Worm (Caenorhabditis elegans) whole organism, late embryonic: ENCODE data around the gene E02H4.5.

Source experiments
- C38D4.7 ChIP-seq: fragments of 200-800 bp; sonication (Bioruptor generic); optimal IDR thresholded peaks from 2 replicates; lab custom pipeline; 2018; ENCODE audit warnings: mild to moderate bottlenecking, missing genetic modification characterization, moderate library complexity, missing compliant biosample characterization
- K02D7.2 ChIP-seq: sonication (generic microtip); optimal IDR thresholded peaks from 2 replicates; lab custom pipeline; 2017; ENCODE audit warnings: mild to moderate bottlenecking, missing genetic modification characterization, missing compliant biosample characterization
- ama-1 ChIP-seq: fragments of 150-350 bp; optimal IDR thresholded peaks from 2 replicates; lab custom pipeline; 2014
- ceh-2 ChIP-seq: sonication (generic microtip); optimal IDR thresholded peaks from 2 replicates; lab custom pipeline; 2016; ENCODE audit warnings: missing genotype, missing genetic modification characterization, missing compliant biosample characterization
- ceh-24 ChIP-seq: sonication (generic microtip); optimal IDR thresholded peaks from 2 replicates; lab custom pipeline; 2016; ENCODE audit warnings: mild to moderate bottlenecking, missing genetic modification characterization, missing compliant biosample characterization
- ceh-30 ChIP-seq: fragments of 150-350 bp; optimal IDR thresholded peaks from 2 replicates; lab custom pipeline; 2014; ENCODE audit warnings: missing biosample characterization, missing genetic modification characterization
- ceh-31 ChIP-seq: sonication (generic microtip); optimal IDR thresholded peaks from 2 replicates; lab custom pipeline; 2016; ENCODE audit warnings: missing genetic modification characterization, missing compliant biosample characterization
- ceh-34 ChIP-seq: sonication (generic microtip); optimal IDR thresholded peaks from 2 replicates; lab custom pipeline; 2016; ENCODE audit warnings: mild to moderate bottlenecking, missing genetic modification characterization, missing compliant biosample characterization
- ceh-45 ChIP-seq: fragments of 200-800 bp; sonication (Bioruptor generic); IDR thresholded peaks from 2 replicates; pipeline ENCODE4 v1.3.6; 2022; ENCODE audit warnings: missing genetic modification reagents, missing genetic modification characterization, missing compliant biosample characterization
- ceh-48 ChIP-seq: sonication (generic microtip); optimal IDR thresholded peaks from 2 replicates; lab custom pipeline; 2016; ENCODE audit warnings: missing genetic modification characterization, inconsistent platforms, missing compliant biosample characterization
- dmd-4 ChIP-seq: sonication (generic microtip); optimal IDR thresholded peaks from 2 replicates; lab custom pipeline; 2016; ENCODE audit warnings: borderline replicate concordance, missing genetic modification characterization, missing compliant biosample characterization
- dve-1 ChIP-seq: sonication (generic microtip); optimal IDR thresholded peaks from 2 replicates; lab custom pipeline; 2017; ENCODE audit warnings: antibody characterized with exemption, mild to moderate bottlenecking, missing genetic modification characterization, missing compliant biosample characterization
- elt-2 ChIP-seq: sonication (generic microtip); optimal IDR thresholded peaks from 2 replicates; lab custom pipeline; 2016; ENCODE audit warnings: missing genetic modification reagents, missing genetic modification characterization, missing compliant biosample characterization
- elt-4 ChIP-seq: sonication (generic microtip); optimal IDR thresholded peaks from 2 replicates; lab custom pipeline; 2016; ENCODE audit warnings: missing genetic modification characterization, missing compliant biosample characterization
- ets-4 ChIP-seq: sonication (generic microtip); optimal IDR thresholded peaks from 2 replicates; lab custom pipeline; 2016; ENCODE audit warnings: missing genetic modification characterization, missing compliant biosample characterization
- eyg-1 ChIP-seq: sonication (generic microtip); optimal IDR thresholded peaks from 2 replicates; lab custom pipeline; 2016; ENCODE audit warnings: missing genotype, missing genetic modification characterization, missing compliant biosample characterization
- fkh-6 ChIP-seq: sonication (generic microtip); optimal IDR thresholded peaks from 2 replicates; lab custom pipeline; 2016; ENCODE audit warnings: missing genetic modification characterization, missing compliant biosample characterization
- gmeb-2 ChIP-seq: sonication (generic microtip); optimal IDR thresholded peaks from 2 replicates; lab custom pipeline; 2016; ENCODE audit warnings: missing genetic modification characterization, inconsistent platforms, missing compliant biosample characterization
- hlh-13 ChIP-seq: fragments of 200-800 bp; sonication (Bioruptor generic); optimal IDR thresholded peaks from 2 replicates; lab custom pipeline; 2018; ENCODE audit warnings: mild to moderate bottlenecking, missing genetic modification characterization, missing compliant biosample characterization
- hlh-30 ChIP-seq: sonication (generic microtip); optimal IDR thresholded peaks from 2 replicates; lab custom pipeline; 2017; ENCODE audit warnings: antibody characterized with exemption, missing genetic modification characterization, missing compliant biosample characterization; ENCODE audit not compliant: insufficient read depth
- hlh-8 ChIP-seq: sonication (generic microtip); optimal IDR thresholded peaks from 2 replicates; lab custom pipeline; 2016; ENCODE audit warnings: missing genotype, missing genetic modification characterization, missing compliant biosample characterization
- lim-6 ChIP-seq: sonication (generic microtip); optimal IDR thresholded peaks from 2 replicates; lab custom pipeline; 2016; ENCODE audit warnings: missing genetic modification characterization, missing compliant biosample characterization
- lin-11 ChIP-seq: fragments of 200-800 bp; sonication (Bioruptor generic); optimal IDR thresholded peaks from 2 replicates; lab custom pipeline; 2018; ENCODE audit warnings: mild to moderate bottlenecking, missing genetic modification characterization, missing compliant biosample characterization
- mec-3 ChIP-seq: sonication (generic microtip); optimal IDR thresholded peaks from 2 replicates; lab custom pipeline; 2016; ENCODE audit warnings: borderline replicate concordance, missing genetic modification characterization, missing compliant biosample characterization
- nfya-1 ChIP-seq: sonication (generic microtip); optimal IDR thresholded peaks from 2 replicates; lab custom pipeline; 2017; ENCODE audit warnings: missing genetic modification characterization, mild to moderate bottlenecking, missing compliant biosample characterization, antibody characterized with exemption, moderate library complexity
- nhr-11 ChIP-seq: fragments of 150-350 bp; optimal IDR thresholded peaks from 2 replicates; lab custom pipeline; 2014; ENCODE audit warnings: missing biosample characterization, missing genetic modification characterization
- nhr-232 ChIP-seq: sonication (generic microtip); optimal IDR thresholded peaks from 2 replicates; lab custom pipeline; 2016; ENCODE audit warnings: missing genetic modification characterization, missing compliant biosample characterization
- odd-2 ChIP-seq: sonication (generic microtip); optimal IDR thresholded peaks from 2 replicates; lab custom pipeline; 2017; ENCODE audit warnings: antibody characterized with exemption, mild to moderate bottlenecking, missing genetic modification characterization, missing compliant biosample characterization
- pat-9 ChIP-seq: fragments of 200-800 bp; sonication (Bioruptor generic); optimal IDR thresholded peaks from 2 replicates; lab custom pipeline; 2018; ENCODE audit warnings: mild to moderate bottlenecking, missing genetic modification characterization, moderate library complexity, missing compliant biosample characterization
- pax-1 ChIP-seq: fragments of 150-350 bp; optimal IDR thresholded peaks from 2 replicates; lab custom pipeline; 2014; ENCODE audit warnings: missing biosample characterization, missing genetic modification characterization
- pha-4 ChIP-seq: fragments of 150-350 bp; optimal IDR thresholded peaks from 2 replicates; lab custom pipeline; 2018; ENCODE audit warnings: missing biosample characterization, missing genetic modification reagents, missing genetic modification characterization
- pros-1 ChIP-seq: fragments of 150-350 bp; optimal IDR thresholded peaks from 2 replicates; lab custom pipeline; 2014; ENCODE audit warnings: missing biosample characterization, missing genetic modification reagents, missing genetic modification characterization
- rnt-1 ChIP-seq: sonication (generic microtip); optimal IDR thresholded peaks from 2 replicates; lab custom pipeline; 2016; ENCODE audit warnings: missing genetic modification characterization, missing compliant biosample characterization
- sox-4 ChIP-seq: sonication (generic microtip); optimal IDR thresholded peaks from 2 replicates; lab custom pipeline; 2017; ENCODE audit warnings: mild to moderate bottlenecking, missing genetic modification characterization, inconsistent platforms, missing compliant biosample characterization
- tbx-2 ChIP-seq: sonication (generic microtip); optimal IDR thresholded peaks from 2 replicates; lab custom pipeline; 2016; ENCODE audit warnings: missing genetic modification characterization, missing compliant biosample characterization
- unc-3 ChIP-seq, 2 experiments: fragments of 200-800 bp in 1 of 2; sonication (Bioruptor generic) in 1 of 2; sonication (generic microtip) in 1 of 2; conservative IDR thresholded peaks in 1 of 2; optimal IDR thresholded peaks in 1 of 2; 2 replicates each; pipeline versions ENCODE4 v1.3.6 to Lab custom; 2016 to 2022; ENCODE audit warnings: missing compliant biosample characterization in 2 of 2, missing genetic modification characterization in 2 of 2, missing genetic modification reagents in 1 of 2
- ztf-16 ChIP-seq: sonication (generic microtip); optimal IDR thresholded peaks from 2 replicates; lab custom pipeline; 2017; ENCODE audit warnings: missing genetic modification characterization, missing compliant biosample characterization

Gene E02H4.5

DNA sequence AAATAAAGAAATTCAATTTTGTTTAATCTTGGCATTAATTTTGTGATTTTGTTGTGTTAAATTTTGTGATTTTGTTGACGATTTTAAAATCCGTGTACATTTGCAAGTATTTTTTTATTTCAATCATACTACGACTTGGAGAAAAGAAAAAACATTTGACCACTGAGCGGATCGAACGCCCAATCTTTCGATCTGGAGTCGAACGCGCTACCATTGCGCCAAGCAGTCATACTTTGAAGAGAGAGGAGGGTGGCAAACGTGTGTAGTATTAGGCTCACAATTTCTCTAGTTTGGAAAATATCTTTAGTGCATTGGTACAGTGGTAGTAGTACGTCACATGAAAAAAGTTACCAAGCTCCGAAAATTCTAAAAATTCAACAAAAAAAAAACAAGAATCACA, 26.2 kb downstream of the E02H4.5 start:
- no peak for TF ChIP-seq lim-6 (tag; lab: Kevin White, UChicago)
- no peak for TF ChIP-seq ceh-24 (tag; lab: Kevin White, UChicago)

ce11 chrX:14225273-14225672, 29.7 kb downstream of the E02H4.5 start, which contains the start of gene cyp-13B2:
Gene cyp-13B2, plus strand, starts transcription at chrX:14225573.
- TF ChIP-seq mec-3 (no peak), dmd-4 (tag; lab: Kevin White, UChicago) (no peak), eyg-1 (tag; lab: Kevin White, UChicago) (no peak), ceh-30 (tag; lab: Kevin White, UChicago) (no peak), hlh-8 (tag; lab: Kevin White, UChicago) (no peak), ama-1 (no peak), elt-4 (no peak), ceh-31 (tag; lab: Kevin White, UChicago) (no peak), lim-6 (tag; lab: Kevin White, UChicago) (no peak), nfya-1 (tag; lab: Kevin White, UChicago) (no peak), pha-4 (tag; lab: Kevin White, UChicago) (no peak), nhr-232 (no peak), ceh-45 (no peak), ztf-16 (no peak), odd-2 (tag; lab: Kevin White, UChicago) (no peak), sox-4 (tag; lab: Kevin White, UChicago) (no peak), lin-11 (tag; lab: Kevin White, UChicago) (no peak), C38D4.7 (GFP tag; lab: Kevin White, UChicago) (no peak)

- TF ChIP-seq unc-3 (GFP tag; conservative IDR thresholded peaks at IDR 0.05; lab: Robert Waterston, UW) (no peak), unc-3 (tag; optimal IDR thresholded peaks at IDR 0.05; lab: Kevin White, UChicago) (no peak), ceh-48 (tag; lab: Kevin White, UChicago) (no peak)
These were observed 31.8 kb downstream of the E02H4.5 start, which contains the start of gene K06G5.3 for ce11 chrX:14223156-14223555. Gene K06G5.3, minus strand, starts transcription at chrX:14223256.

DNA sequence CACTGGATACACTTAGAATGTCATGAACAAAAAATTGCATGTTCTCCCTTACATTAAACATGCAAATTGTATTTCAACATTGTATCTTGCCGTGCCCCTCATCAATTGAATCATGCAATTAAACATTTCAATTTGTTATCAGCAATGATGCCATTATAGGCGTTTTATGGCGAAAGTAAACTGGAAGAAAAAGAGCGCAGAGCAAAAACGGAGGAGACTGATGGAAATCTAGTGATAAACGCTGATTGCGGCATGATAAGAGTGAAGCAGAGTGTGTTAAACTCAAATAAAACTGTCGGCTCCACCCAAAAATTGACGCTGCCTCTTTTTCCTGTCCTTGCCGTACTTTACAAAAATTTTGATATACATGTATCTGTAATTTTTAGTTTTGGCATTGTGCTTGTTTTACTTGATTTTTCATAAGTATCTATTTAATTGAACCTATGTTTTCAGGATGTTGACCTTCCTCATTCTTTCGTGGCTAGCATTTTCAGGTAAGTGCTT, 40.4 kb downstream of the E02H4.5 start, which contains the start of gene K06G5.1:
K06G5.1 (plus strand) TSS at position 454 of the 504 bp plus-strand sequence.
- no peak for TF ChIP-seq hlh-8 (tag; lab: Kevin White, UChicago)
- TF ChIP-seq pat-9 (tag; lab: Kevin White, UChicago): no peak
- peak; percentile 85 for TF ChIP-seq elt-2 (tag; lab: Kevin White, UChicago)
- TF ChIP-seq hlh-30: no peak

- TF ChIP-seq pat-9 (tag; lab: Kevin White, UChicago) (no peak), fkh-6 (tag; lab: Kevin White, UChicago) (no peak)
- TF ChIP-seq, all 69 proteins: peak for 0
These were observed 41.6 kb downstream of the E02H4.5 start for ce11 chrX:14213314-14213713.

ce11 chrX:14207942-14208341, 47.0 kb downstream of the E02H4.5 start, which contains the start of gene ceh-37:
Gene ceh-37, minus strand, starts transcription at chrX:14208000.
- TF ChIP-seq elt-2 (tag; lab: Kevin White, UChicago) (peak; percentile 75), rnt-1 (tag; lab: Kevin White, UChicago) (no peak), ceh-34 (no peak)

DNA sequence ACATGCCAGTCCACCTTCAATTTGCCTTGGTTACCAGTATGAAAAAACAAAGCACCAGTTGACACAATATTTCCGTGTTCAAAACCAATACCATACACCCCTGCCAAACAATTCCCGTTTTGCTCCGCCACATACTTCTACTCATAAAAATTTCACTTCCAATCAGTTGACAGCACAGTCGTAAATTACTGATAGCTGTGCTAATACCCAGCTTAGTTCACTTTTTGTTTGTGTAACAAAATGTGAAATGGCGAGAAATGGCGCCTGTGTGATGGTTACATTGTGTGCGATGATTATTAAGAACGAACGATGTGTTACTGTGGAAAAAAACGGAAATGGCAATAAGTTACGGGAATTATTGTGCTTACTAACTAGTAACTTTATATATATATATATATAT, 48.6 kb downstream of the E02H4.5 start:
- TF ChIP-seq pax-1 (no peak), unc-3 (GFP tag; conservative IDR thresholded peaks at IDR 0.05; lab: Robert Waterston, UW) (no peak), unc-3 (tag; optimal IDR thresholded peaks at IDR 0.05; lab: Kevin White, UChicago) (no peak), ceh-2 (no peak), dve-1 (tag; lab: Kevin White, UChicago) (no peak), nfya-1 (tag; lab: Kevin White, UChicago) (no peak), pros-1 (tag; lab: Kevin White, UChicago) (no peak), fkh-6 (tag; lab: Kevin White, UChicago) (no peak), tbx-2 (tag; lab: Kevin White, UChicago) (no peak), hlh-13 (no peak), sox-4 (tag; lab: Kevin White, UChicago) (no peak), K02D7.2 (tag; lab: Kevin White, UChicago) (no peak), nhr-11 (tag; lab: Kevin White, UChicago) (no peak), lim-6 (tag; lab: Kevin White, UChicago) (no peak), gmeb-2 (tag; lab: Kevin White, UChicago) (no peak), rnt-1 (tag; lab: Kevin White, UChicago) (no peak), mec-3 (no peak), ets-4 (tag; lab: Kevin White, UChicago) (no peak)
